Worm (Caenorhabditis elegans): ENCODE measurements around the gene srh-85.

- TF ChIP-seq ceh-82 (tag; optimal IDR thresholded peaks at IDR 0.05) (no peak), egl-27 (tag; optimal IDR thresholded peaks at IDR 0.05) (no peak), fos-1 (tag; optimal IDR thresholded peaks at IDR 0.05) (no peak), snpc-4 (tag; optimal IDR thresholded peaks at IDR 0.05) (no peak), unc-98 (GFP tag; IDR thresholded peaks at IDR 0.05) (no peak)
Observed at ce11 chrV:2992060-2992459, 4.8 kb upstream of the srh-85 start.
